Fruit fly (Drosophila melanogaster) whole organism: ENCODE data around the gene CG6428.

ENCODE experiments used
- CG8478 ChIP-seq: fragments of >200 bp; optimal IDR thresholded peaks from 2 replicates; lab custom pipeline; 2018; ENCODE audit warnings: inconsistent platforms
- EcR ChIP-seq, 2 experiments: fragments of >200 bp; optimal IDR thresholded peaks; 2 replicates each; lab custom pipeline; 2017; ENCODE audit warnings: missing biosample characterization in 2 of 2, missing genetic modification characterization in 2 of 2, missing genetic modification reagents in 2 of 2
- pan ChIP-seq: fragments of >200 bp; optimal IDR thresholded peaks from 2 replicates; lab custom pipeline; 2017
- usp ChIP-seq: fragments of >200 bp; optimal IDR thresholded peaks from 2 replicates; lab custom pipeline; 2017; ENCODE audit warnings: missing biosample characterization, missing genetic modification characterization, mixed read lengths

dm6 chrX:3931669-3932068 lies 36.8 kb downstream of the CG6428 start:
- TF ChIP-seq EcR (GFP tag; optimal IDR thresholded peaks at IDR 0.05; lab: Kevin White, UChicago) (no peak), CG8478 (lab: Kevin White, UChicago) (no peak), usp (GFP tag; lab: Kevin White, UChicago) (no peak), pan (lab: Kevin White, UChicago) (no peak)
